Fruit fly (Drosophila melanogaster): ENCODE data around the gene Mink.

DNA sequence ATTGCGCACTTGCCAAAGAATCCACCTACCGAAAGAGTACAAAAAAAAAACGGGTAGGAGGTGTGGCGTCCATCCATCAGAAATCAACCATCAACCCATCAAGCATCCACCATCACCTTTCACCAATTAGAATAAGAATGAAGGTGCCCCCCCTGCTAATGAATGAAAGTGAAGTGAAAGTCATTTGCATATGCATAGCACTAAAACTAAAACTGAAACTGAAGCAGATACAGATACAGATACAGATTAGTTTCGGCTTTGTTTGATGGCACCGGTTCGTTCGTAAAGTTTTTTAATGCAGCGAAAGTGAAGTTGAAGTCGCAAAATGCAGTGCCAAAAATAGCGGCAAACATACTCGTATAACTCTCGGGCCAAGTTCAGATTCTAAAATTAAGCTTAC, 45.7 kb downstream of the Mink start:
- TF ChIP-seq br (GFP tag; optimal IDR thresholded peaks at IDR 0.05), result no peak
- TF ChIP-seq sv (GFP tag; optimal IDR thresholded peaks at IDR 0.05), result no peak
- TF ChIP-seq psq (GFP tag; optimal IDR thresholded peaks at IDR 0.05), result no peak
- no peak for TF ChIP-seq h (GFP tag; optimal IDR thresholded peaks at IDR 0.05)
- no peak for TF ChIP-seq woc (GFP tag; optimal IDR thresholded peaks at IDR 0.05)
- TF ChIP-seq usp (GFP tag; optimal IDR thresholded peaks at IDR 0.05), result no peak
- TF ChIP-seq Sp1 (GFP tag; optimal IDR thresholded peaks at IDR 0.05), result no peak
- TF ChIP-seq ey (GFP tag; optimal IDR thresholded peaks at IDR 0.05), result no peak
- no peak for TF ChIP-seq OdsH (GFP tag; optimal IDR thresholded peaks at IDR 0.05)

Data from whole organism, wandering third instar larva.